Worm (Caenorhabditis elegans): ENCODE results near the gene clec-190.

DNA sequence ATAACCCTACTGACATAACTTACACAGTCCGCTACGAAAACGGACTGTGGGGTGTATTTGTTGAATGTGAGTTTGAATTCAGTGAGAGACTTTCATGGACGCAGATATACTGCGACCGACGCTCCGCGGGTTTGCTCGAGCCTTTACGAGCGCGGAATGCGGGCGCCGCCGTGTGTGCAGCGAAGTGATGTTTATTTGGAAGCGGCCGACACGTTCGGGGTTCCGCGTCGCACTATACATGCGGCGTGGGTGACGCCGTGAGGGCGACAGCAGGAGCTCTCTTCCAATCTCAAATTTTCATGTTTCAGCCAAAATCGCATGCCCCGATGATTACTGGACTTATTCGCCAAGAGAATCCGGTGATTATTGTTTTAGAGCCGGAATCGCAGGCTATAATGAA, 6.7 kb downstream of the clec-190 start:
- TF ChIP-seq ztf-11 (tag; optimal IDR thresholded peaks at IDR 0.05) (no peak), daf-8 (GFP tag; IDR thresholded peaks at IDR 0.05) (no peak), zag-1 (tag; optimal IDR thresholded peaks at IDR 0.05) (no peak), ceh-28 (tag; optimal IDR thresholded peaks at IDR 0.05) (no peak)

All from whole organism, L4 larva.